Worm (Caenorhabditis elegans) whole organism, L2 larva: ENCODE measurements around the gene algn-6.

Experiments
- C34F6.9 ChIP-seq: fragments of 150-350 bp; optimal IDR thresholded peaks from 2 replicates; lab custom pipeline; 2014; ENCODE audit warnings: missing biosample characterization, missing genetic modification characterization
- F13H6.1 ChIP-seq: sonication (generic microtip); optimal IDR thresholded peaks from 2 replicates; lab custom pipeline; 2016; ENCODE audit warnings: missing genetic modification characterization, missing compliant biosample characterization
- Y55F3AM.14 ChIP-seq: fragments of 200-800 bp; sonication (Bioruptor generic); optimal IDR thresholded peaks from 2 replicates; lab custom pipeline; 2018; ENCODE audit warnings: mild to moderate bottlenecking, missing genetic modification characterization, missing compliant biosample characterization
- ZK546.5 ChIP-seq: sonication (generic microtip); optimal IDR thresholded peaks from 2 replicates; lab custom pipeline; 2017; ENCODE audit warnings: missing biosample characterization, missing genetic modification characterization
- aly-2 ChIP-seq: fragments of 150-350 bp; optimal IDR thresholded peaks from 2 replicates; lab custom pipeline; 2014; ENCODE audit warnings: missing biosample characterization, missing genetic modification characterization
- ama-1 ChIP-seq: fragments of 150-350 bp; optimal IDR thresholded peaks from 2 replicates; lab custom pipeline; 2018; ENCODE audit warnings: inconsistent platforms
- blmp-1 ChIP-seq: sonication (generic microtip); optimal IDR thresholded peaks from 2 replicates; lab custom pipeline; 2017; ENCODE audit warnings: missing genetic modification characterization, mild to moderate bottlenecking, missing compliant biosample characterization, antibody characterized with exemption, moderate library complexity; ENCODE audit not compliant: insufficient read depth
- ceh-16 ChIP-seq: fragments of 150-350 bp; optimal IDR thresholded peaks from 2 replicates; lab custom pipeline; 2014; ENCODE audit warnings: missing biosample characterization, missing genetic modification characterization
- ceh-82 ChIP-seq: fragments of 150-350 bp; optimal IDR thresholded peaks from 2 replicates; lab custom pipeline; 2014; ENCODE audit warnings: missing biosample characterization, missing genetic modification characterization
- crh-2 ChIP-seq: sonication (generic microtip); optimal IDR thresholded peaks from 2 replicates; lab custom pipeline; 2017; ENCODE audit warnings: missing biosample characterization, missing genetic modification characterization
- dmd-4 ChIP-seq: sonication (generic microtip); optimal IDR thresholded peaks from 2 replicates; lab custom pipeline; 2017; ENCODE audit warnings: missing biosample characterization, missing genetic modification characterization
- egl-27 ChIP-seq: sonication (generic microtip); optimal IDR thresholded peaks from 3 replicates; lab custom pipeline; 2017; ENCODE audit warnings: missing biosample characterization, missing genetic modification reagents, missing genetic modification characterization
- elt-1 ChIP-seq: fragments of 150-350 bp; optimal IDR thresholded peaks from 2 replicates; lab custom pipeline; 2014; ENCODE audit warnings: missing biosample characterization, missing genetic modification characterization
- elt-3 ChIP-seq: sonication (generic microtip); optimal IDR thresholded peaks from 2 replicates; lab custom pipeline; 2017; ENCODE audit warnings: missing biosample characterization, missing genetic modification characterization
- fos-1 ChIP-seq: fragments of 150-350 bp; optimal IDR thresholded peaks from 2 replicates; lab custom pipeline; 2014; ENCODE audit warnings: missing biosample characterization, missing genetic modification characterization
- gmeb-1 ChIP-seq: fragments of 150-350 bp; optimal IDR thresholded peaks from 2 replicates; lab custom pipeline; 2014; ENCODE audit warnings: missing biosample characterization, missing genetic modification characterization
- lin-11 ChIP-seq: fragments of 150-350 bp; sonication (generic microtip); optimal IDR thresholded peaks from 2 replicates; lab custom pipeline; 2014; ENCODE audit warnings: missing biosample characterization, missing genetic modification characterization, inconsistent platforms, mixed read lengths
- lin-13 ChIP-seq: fragments of 150-350 bp; optimal IDR thresholded peaks from 2 replicates; lab custom pipeline; 2014; ENCODE audit warnings: missing biosample characterization, missing genetic modification reagents, missing genetic modification characterization
- lin-39 ChIP-seq: fragments of 150-350 bp; optimal IDR thresholded peaks from 2 replicates; lab custom pipeline; 2014; ENCODE audit warnings: missing biosample characterization, missing genetic modification reagents, missing genetic modification characterization
- lsy-2 ChIP-seq, 2 experiments: fragments of 150-350 bp in 1 of 2; sonication (generic microtip) in 1 of 2; optimal IDR thresholded peaks; 2 replicates each; lab custom pipeline; 2014 to 2017; ENCODE audit warnings: missing biosample characterization in 2 of 2, missing genetic modification characterization in 2 of 2
- mbf-1 ChIP-seq: sonication (generic microtip); optimal IDR thresholded peaks from 2 replicates; lab custom pipeline; 2017; ENCODE audit warnings: missing biosample characterization, missing genetic modification characterization
- mdl-1 ChIP-seq, 2 experiments: fragments of 150-350 bp in 1 of 2; sonication (generic microtip) in 1 of 2; optimal IDR thresholded peaks; 2 replicates each; lab custom pipeline; 2017; ENCODE audit warnings: missing biosample characterization in 2 of 2, missing genetic modification characterization in 2 of 2
- nhr-11 ChIP-seq: fragments of 150-350 bp; optimal IDR thresholded peaks from 2 replicates; lab custom pipeline; 2014; ENCODE audit warnings: missing biosample characterization, missing genetic modification characterization
- nhr-12 ChIP-seq: fragments of 150-350 bp; optimal IDR thresholded peaks from 2 replicates; lab custom pipeline; 2014; ENCODE audit warnings: missing biosample characterization, missing genetic modification characterization
- nhr-129 ChIP-seq: fragments of 150-350 bp; optimal IDR thresholded peaks from 2 replicates; lab custom pipeline; 2014; ENCODE audit warnings: missing biosample characterization, missing genetic modification characterization
- nhr-21 ChIP-seq: fragments of 150-350 bp; optimal IDR thresholded peaks from 2 replicates; lab custom pipeline; 2014; ENCODE audit warnings: missing biosample characterization, missing genetic modification characterization
- nhr-23 ChIP-seq: fragments of 150-350 bp; optimal IDR thresholded peaks from 2 replicates; lab custom pipeline; 2014; ENCODE audit warnings: missing biosample characterization, missing genetic modification reagents, missing genetic modification characterization
- nhr-25 ChIP-seq: fragments of 150-350 bp; sonication (generic microtip); optimal IDR thresholded peaks from 3 replicates; lab custom pipeline; 2014; ENCODE audit warnings: missing biosample characterization, missing genetic modification characterization
- nhr-6 ChIP-seq: fragments of 150-350 bp; optimal IDR thresholded peaks from 2 replicates; lab custom pipeline; 2014; ENCODE audit warnings: missing biosample characterization, missing genetic modification characterization
- nhr-77 ChIP-seq: fragments of 150-350 bp; optimal IDR thresholded peaks from 2 replicates; lab custom pipeline; 2014; ENCODE audit warnings: missing biosample characterization, missing genetic modification characterization
- sem-4 ChIP-seq: fragments of 150-350 bp; optimal IDR thresholded peaks from 2 replicates; lab custom pipeline; 2014; ENCODE audit warnings: missing biosample characterization, missing genetic modification reagents, missing genetic modification characterization
- skn-1 ChIP-seq: sonication (generic microtip); optimal IDR thresholded peaks from 2 replicates; lab custom pipeline; 2017; ENCODE audit warnings: missing biosample characterization, missing genetic modification characterization
- sma-3 ChIP-seq: sonication (generic microtip); optimal IDR thresholded peaks from 2 replicates; lab custom pipeline; 2016; ENCODE audit warnings: missing genetic modification reagents, missing genetic modification characterization, missing compliant biosample characterization
- sma-9 ChIP-seq, 2 experiments: fragments of 150-350 bp in 1 of 2; sonication (generic microtip) in 1 of 2; optimal IDR thresholded peaks; 2 replicates each; lab custom pipeline; 2014 to 2016; ENCODE audit warnings: missing genetic modification characterization in 2 of 2, mild to moderate bottlenecking in 1 of 2, missing biosample characterization in 1 of 2, missing compliant biosample characterization in 1 of 2, missing genetic modification reagents in 1 of 2, moderate library complexity in 1 of 2
- snpc-4 ChIP-seq: fragments of 150-350 bp; optimal IDR thresholded peaks from 2 replicates; lab custom pipeline; 2014; ENCODE audit warnings: missing biosample characterization, missing genetic modification characterization
- unc-39 ChIP-seq: fragments of 150-350 bp; optimal IDR thresholded peaks from 2 replicates; lab custom pipeline; 2014; ENCODE audit warnings: missing biosample characterization, missing genetic modification characterization
- unc-55 ChIP-seq: fragments of 150-350 bp; sonication (generic microtip); optimal IDR thresholded peaks from 3 replicates; lab custom pipeline; 2014; ENCODE audit warnings: missing biosample characterization, missing genetic modification reagents, missing genetic modification characterization
- unc-62 ChIP-seq: fragments of 150-350 bp; optimal IDR thresholded peaks from 2 replicates; lab custom pipeline; 2014; ENCODE audit warnings: missing biosample characterization, missing genetic modification reagents, missing genetic modification characterization
- ztf-1 ChIP-seq: fragments of 200-800 bp; sonication (Bioruptor generic); conservative IDR thresholded peaks from 2 replicates; pipeline ENCODE4 v1.3.6; 2022; ENCODE audit warnings: missing genetic modification characterization, missing compliant biosample characterization
- ztf-11 ChIP-seq: sonication (generic microtip); optimal IDR thresholded peaks from 2 replicates; lab custom pipeline; 2017; ENCODE audit warnings: missing biosample characterization, missing genetic modification characterization
- ztf-4 ChIP-seq: fragments of 150-350 bp; optimal IDR thresholded peaks from 2 replicates; lab custom pipeline; 2014; ENCODE audit warnings: missing biosample characterization, missing genetic modification characterization

Gene algn-6

DNA sequence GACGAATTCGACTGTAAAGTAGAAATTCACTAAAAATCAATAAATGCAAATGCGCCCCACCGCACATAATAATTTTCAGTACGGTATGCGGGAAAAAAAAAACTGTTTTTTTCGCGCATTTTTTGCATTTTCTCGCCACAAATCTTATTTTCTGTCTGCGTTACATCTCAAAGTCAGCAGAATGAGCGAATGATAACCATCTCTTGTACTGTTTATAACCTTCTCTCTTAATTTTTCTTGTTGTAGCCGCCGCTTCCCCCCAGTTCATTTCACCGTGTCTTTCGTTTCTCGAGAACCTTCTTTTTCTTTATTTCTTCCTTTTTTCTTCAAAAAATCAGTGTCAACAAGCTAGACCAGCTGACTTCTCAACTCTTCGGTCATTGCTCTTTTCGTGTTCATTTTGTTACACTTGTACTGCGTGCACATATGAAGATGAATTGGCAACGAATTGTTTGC, 24.1 kb upstream of the algn-6 start (continued):
- TF ChIP-seq lin-39 (tag; lab: Kevin White, UChicago) (no peak), snpc-4 (tag; lab: Kevin White, UChicago) (no peak), nhr-21 (tag; lab: Kevin White, UChicago) (no peak), elt-1 (tag; lab: Kevin White, UChicago) (no peak), sem-4 (tag; lab: Kevin White, UChicago) (no peak), nhr-11 (no peak), ZK546.5 (tag; lab: Kevin White, UChicago) (no peak), nhr-77 (no peak), dmd-4 (tag; lab: Kevin White, UChicago) (no peak), ztf-4 (tag; lab: Kevin White, UChicago) (no peak), gmeb-1 (peak; percentile 20), ztf-1 (GFP tag; lab: Robert Waterston, UW) (no peak), F13H6.1 (tag; lab: Kevin White, UChicago) (peak; percentile 50), unc-39 (no peak), aly-2 (tag; lab: Kevin White, UChicago) (no peak), elt-3 (tag; lab: Kevin White, UChicago) (no peak), unc-55 (GFP tag; lab: Kevin White, UChicago) (no peak), ceh-16 (tag; lab: Kevin White, UChicago) (no peak), lsy-2 (tag; optimal IDR thresholded peaks at IDR 0.05; lab: Kevin White, UChicago) (peak in 1 of 2 experiments; percentile 26), unc-62 (no peak), lin-11 (tag; lab: Kevin White, UChicago) (no peak), nhr-12 (no peak)

DNA sequence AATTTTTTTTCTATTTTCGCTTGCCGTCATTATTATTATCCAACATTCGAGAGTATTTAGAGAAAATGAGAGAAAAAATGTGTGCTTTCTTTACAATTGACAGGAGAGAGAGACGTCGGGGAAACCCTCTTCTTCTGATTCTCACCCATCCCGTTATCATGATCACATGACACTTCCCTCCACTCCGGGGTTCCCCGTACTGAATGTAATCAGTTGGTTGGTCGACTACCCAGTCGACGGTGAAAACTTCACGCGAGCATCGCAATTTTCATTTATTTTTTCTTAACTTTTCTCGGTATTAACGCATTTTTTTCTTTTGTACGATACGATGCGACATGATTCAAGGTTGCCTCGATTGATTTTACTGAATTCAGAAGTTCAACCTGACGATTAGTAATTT, 23.4 kb upstream of the algn-6 start:
- peak; percentile 22 for TF ChIP-seq fos-1 (tag; lab: Kevin White, UChicago)
- peak in 1 of 2 experiments; percentile 47 for TF ChIP-seq mdl-1 (tag; optimal IDR thresholded peaks at IDR 0.05; lab: Kevin White, UChicago)
- no peak for TF ChIP-seq nhr-11
- TF ChIP-seq sma-3 (GFP tag; lab: Kevin White, UChicago) = peak; percentile 70
- TF ChIP-seq nhr-23 (tag; lab: Kevin White, UChicago) = no peak
- no peak for TF ChIP-seq nhr-77
- TF ChIP-seq snpc-4 (tag; lab: Kevin White, UChicago) = no peak
- TF ChIP-seq nhr-129 (tag; lab: Kevin White, UChicago) = peak; percentile 65
- TF ChIP-seq sem-4 (tag; lab: Kevin White, UChicago) = no peak
- TF ChIP-seq gmeb-1 = peak; percentile 53
- peak; percentile 44 for TF ChIP-seq egl-27 (tag; lab: Kevin White, UChicago)
- TF ChIP-seq lin-11 (tag; lab: Kevin White, UChicago) = no peak
- TF ChIP-seq lin-39 (tag; lab: Kevin White, UChicago) = no peak
- no peak for TF ChIP-seq ceh-82
- TF ChIP-seq F13H6.1 (tag; lab: Kevin White, UChicago) = peak; percentile 51
- peak; percentile 4 for TF ChIP-seq blmp-1 (tag; lab: Kevin White, UChicago)
- no peak for TF ChIP-seq nhr-25 (tag; lab: Kevin White, UChicago)
- peak in 1 of 2 experiments; percentile 40 for TF ChIP-seq lsy-2 (tag; optimal IDR thresholded peaks at IDR 0.05; lab: Kevin White, UChicago)
- TF ChIP-seq C34F6.9 = no peak
- TF ChIP-seq sma-9 (GFP tag; optimal IDR thresholded peaks at IDR 0.05; lab: Kevin White, UChicago) = peak; percentile 99
- TF ChIP-seq sma-9 (tag; optimal IDR thresholded peaks at IDR 0.05; lab: Kevin White, UChicago) = no peak
- TF ChIP-seq mbf-1 (tag; lab: Kevin White, UChicago) = no peak
- TF ChIP-seq ztf-11 (tag; lab: Kevin White, UChicago) = no peak
- TF ChIP-seq unc-62 = no peak
- no peak for TF ChIP-seq unc-55 (GFP tag; lab: Kevin White, UChicago)
- TF ChIP-seq skn-1 = no peak
- peak; percentile 21 for TF ChIP-seq Y55F3AM.14 (GFP tag; lab: Kevin White, UChicago)
- TF ChIP-seq ama-1 (lab: Kevin White, UChicago) = peak; percentile 69
- peak; percentile 71 for TF ChIP-seq nhr-21 (tag; lab: Kevin White, UChicago)

DNA sequence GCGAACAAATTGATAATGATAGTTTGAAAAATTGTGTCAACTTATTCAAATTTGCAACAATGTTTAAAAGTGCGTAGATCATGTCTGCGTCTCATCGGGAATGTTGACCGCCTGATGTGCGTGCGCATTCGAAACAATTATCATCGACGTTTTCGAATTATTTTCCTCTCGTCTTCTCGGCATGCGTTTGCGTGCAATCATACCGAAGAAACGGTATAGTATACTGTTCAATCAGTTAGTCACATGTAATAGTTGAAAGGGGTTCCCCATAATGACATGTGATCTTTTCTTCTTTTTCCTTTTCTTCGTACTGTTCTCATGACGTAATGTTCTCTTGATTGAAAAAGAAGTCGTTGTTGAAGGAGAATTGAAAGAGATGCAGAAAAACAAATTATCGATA, 22.8 kb upstream of the algn-6 start:
- peak; percentile 54 for TF ChIP-seq ztf-4 (tag; lab: Kevin White, UChicago)
- peak; percentile 38 for TF ChIP-seq ceh-16 (tag; lab: Kevin White, UChicago)
- peak; percentile 98 for TF ChIP-seq sma-9 (GFP tag; optimal IDR thresholded peaks at IDR 0.05; lab: Kevin White, UChicago)
- TF ChIP-seq sma-9 (tag; optimal IDR thresholded peaks at IDR 0.05; lab: Kevin White, UChicago) = no peak
- TF ChIP-seq nhr-23 (tag; lab: Kevin White, UChicago) = no peak
- TF ChIP-seq unc-62 = no peak
- peak; percentile 51 for TF ChIP-seq nhr-6 (tag; lab: Kevin White, UChicago)
- TF ChIP-seq C34F6.9 = peak; percentile 49
- peak; percentile 83 for TF ChIP-seq crh-2
- TF ChIP-seq egl-27 (tag; lab: Kevin White, UChicago) = peak; percentile 51
- TF ChIP-seq blmp-1 (tag; lab: Kevin White, UChicago) = peak; percentile 65
- TF ChIP-seq nhr-129 (tag; lab: Kevin White, UChicago) = peak; percentile 92
- TF ChIP-seq unc-39 = no peak
- TF ChIP-seq nhr-25 (tag; lab: Kevin White, UChicago) = peak; percentile 97
- peak; percentile 97 for TF ChIP-seq nhr-21 (tag; lab: Kevin White, UChicago)
- no peak for TF ChIP-seq nhr-12
- TF ChIP-seq elt-1 (tag; lab: Kevin White, UChicago) = no peak
- peak; percentile 75 for TF ChIP-seq fos-1 (tag; lab: Kevin White, UChicago)
- TF ChIP-seq dmd-4 (tag; lab: Kevin White, UChicago) = no peak
- no peak for TF ChIP-seq lin-39 (tag; lab: Kevin White, UChicago)
- TF ChIP-seq F13H6.1 (tag; lab: Kevin White, UChicago) = peak; percentile 35
- peak; percentile 75 for TF ChIP-seq gmeb-1
- peak; percentile 94 for TF ChIP-seq sma-3 (GFP tag; lab: Kevin White, UChicago)
- peak; percentile 82 to 86 for TF ChIP-seq mdl-1 (tag; optimal IDR thresholded peaks at IDR 0.05; lab: Kevin White, UChicago)
- TF ChIP-seq lsy-2 (tag; optimal IDR thresholded peaks at IDR 0.05; lab: Kevin White, UChicago) = peak in 1 of 2 experiments; percentile 74
- TF ChIP-seq lin-13 (GFP tag; lab: Kevin White, UChicago) = peak; percentile 12
- peak; percentile 20 for TF ChIP-seq ama-1 (lab: Kevin White, UChicago)
